Fruit fly (Drosophila melanogaster): ENCODE data around the gene CG17328.

Gene CG17328

dm6 chr2L:16271486-16271806 lies 28.3 kb upstream of the CG17328 start (continued):
- TF ChIP-seq Aef1 (GFP tag; IDR thresholded peaks at IDR 0.05) (no peak), unc-4 (GFP tag; IDR thresholded peaks at IDR 0.05; ENCODE audit: partially characterized antibody) (no peak), NK7.1 (GFP tag; optimal IDR thresholded peaks at IDR 0.05) (no peak), CG2120 (GFP tag; optimal IDR thresholded peaks at IDR 0.05) (no peak), CG6689 (GFP tag; IDR thresholded peaks at IDR 0.05) (no peak), CG1602 (GFP tag; optimal IDR thresholded peaks at IDR 0.05) (no peak), zfh2 (GFP tag; optimal IDR thresholded peaks at IDR 0.05) (no peak), p53 (GFP tag; optimal IDR thresholded peaks at IDR 0.05) (no peak), CG12942 (GFP tag; optimal IDR thresholded peaks at IDR 0.05) (no peak), CG10654 (GFP tag; optimal IDR thresholded peaks at IDR 0.05) (no peak), klu (GFP tag; IDR thresholded peaks at IDR 0.05) (no peak), pan (optimal IDR thresholded peaks at IDR 0.05) (no peak), pan (GFP tag; optimal IDR thresholded peaks at IDR 0.05 in 1 of 2, IDR thresholded peaks at IDR 0.05 in 1 of 2) (no peak), CG11504 (tag; optimal IDR thresholded peaks at IDR 0.05) (peak; percentile 13), CG10321 (GFP tag; IDR thresholded peaks at IDR 0.05) (no peak), vvl (GFP tag; IDR thresholded peaks at IDR 0.05) (no peak), scrt (GFP tag; optimal IDR thresholded peaks at IDR 0.05) (no peak), E2f1 (GFP tag; IDR thresholded peaks at IDR 0.05) (no peak), az2 (GFP tag; optimal IDR thresholded peaks at IDR 0.05) (no peak), CG8478 (optimal IDR thresholded peaks at IDR 0.05) (peak; percentile 63), CG14050 (GFP tag; IDR thresholded peaks at IDR 0.05) (no peak), CG4617 (GFP tag; optimal IDR thresholded peaks at IDR 0.05; ENCODE audit: borderline replicate concordance) (no peak), CG13624 (GFP tag; optimal IDR thresholded peaks at IDR 0.05) (no peak), zen (tag; optimal IDR thresholded peaks at IDR 0.05) (no peak), dimm (GFP tag; IDR thresholded peaks at IDR 0.05) (no peak), D (optimal IDR thresholded peaks at IDR 0.05) (no peak), D (GFP tag; optimal IDR thresholded peaks at IDR 0.05) (no peak), CG32772 (GFP tag; IDR thresholded peaks at IDR 0.05) (no peak), CG2199 (GFP tag; IDR thresholded peaks at IDR 0.05) (no peak), CG31224 (GFP tag; IDR thresholded peaks at IDR 0.05) (no peak), CG12071 (GFP tag; optimal IDR thresholded peaks at IDR 0.05) (no peak), ftz-f1 (GFP tag; optimal IDR thresholded peaks at IDR 0.05) (peak; percentile 89), CG17385 (GFP tag; optimal IDR thresholded peaks at IDR 0.05) (no peak), tx (GFP tag; optimal IDR thresholded peaks at IDR 0.05) (no peak), Blimp-1 (GFP tag; optimal IDR thresholded peaks at IDR 0.05) (no peak), CG4282 (GFP tag; optimal IDR thresholded peaks at IDR 0.05) (no peak), vfl (GFP tag; optimal IDR thresholded peaks at IDR 0.05) (no peak), CG10274 (GFP tag; optimal IDR thresholded peaks at IDR 0.05) (no peak), CG18619 (GFP tag; optimal IDR thresholded peaks at IDR 0.05) (no peak), CG34376 (GFP tag; optimal IDR thresholded peaks at IDR 0.05) (peak; percentile 44), kni (GFP tag; optimal IDR thresholded peaks at IDR 0.05) (peak; percentile 48), ato (GFP tag; IDR thresholded peaks at IDR 0.05; ENCODE audit: partially characterized antibody) (no peak), crp (GFP tag; optimal IDR thresholded peaks at IDR 0.05) (peak; percentile 23 to 88), CG10543 (GFP tag; optimal IDR thresholded peaks at IDR 0.05) (peak; percentile 71), CG15601 (tag; optimal IDR thresholded peaks at IDR 0.05) (no peak), CG7839 (tag; optimal IDR thresholded peaks at IDR 0.05) (no peak), Nf-YC (tag; optimal IDR thresholded peaks at IDR 0.05) (no peak), B-H1 (GFP tag; IDR thresholded peaks at IDR 0.05) (no peak), tap (tag; optimal IDR thresholded peaks at IDR 0.05) (no peak), wdn (GFP tag; IDR thresholded peaks at IDR 0.05) (no peak), slou (GFP tag; optimal IDR thresholded peaks at IDR 0.05) (no peak), CG8944 (GFP tag; optimal IDR thresholded peaks at IDR 0.05) (no peak), crc (GFP tag; optimal IDR thresholded peaks at IDR 0.05) (no peak), gro (GFP tag; optimal IDR thresholded peaks at IDR 0.05) (peak; percentile 21)

Measured in whole organism, embryonic.